Worm (Caenorhabditis elegans): ENCODE data around the gene kcnl-4.

DNA sequence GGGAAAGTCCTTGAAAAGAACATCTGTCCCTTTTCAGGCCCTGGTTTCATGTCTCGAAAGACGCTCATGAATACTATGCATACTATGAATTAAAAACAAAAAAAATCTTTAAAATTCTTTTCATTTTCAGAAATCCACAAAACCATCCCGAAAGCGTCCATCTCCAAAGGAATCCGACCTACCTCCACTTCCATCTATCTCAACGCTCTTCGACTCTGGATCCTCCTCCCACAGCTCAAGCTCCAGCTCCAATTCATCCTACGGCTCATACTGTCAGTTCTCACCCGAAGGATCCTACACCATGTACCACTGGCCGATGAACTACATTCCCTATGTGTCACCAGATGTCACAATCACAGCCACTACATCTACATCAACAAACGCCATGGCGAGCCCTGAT, 22.4 kb upstream of the kcnl-4 start:
- TF ChIP-seq unc-62 (GFP tag; optimal IDR thresholded peaks at IDR 0.05) (no peak), attf-6 (GFP tag; IDR thresholded peaks at IDR 0.05) (no peak), T26A5.8 (tag; optimal IDR thresholded peaks at IDR 0.05) (no peak), nfya-1 (tag; optimal IDR thresholded peaks at IDR 0.05; ENCODE audit: borderline replicate concordance, insufficient read depth) (no peak), lsy-27 (tag; optimal IDR thresholded peaks at IDR 0.05; ENCODE audit: borderline replicate concordance, insufficient read depth) (no peak), ama-1 (optimal IDR thresholded peaks at IDR 0.05) (no peak), ama-1 (GFP tag; optimal IDR thresholded peaks at IDR 0.05) (no peak), tlf-1 (GFP tag; optimal IDR thresholded peaks at IDR 0.05) (no peak), mxl-1 (tag; optimal IDR thresholded peaks at IDR 0.05) (no peak), rpc-1 (optimal IDR thresholded peaks at IDR 0.05) (no peak), rpc-1 (tag; optimal IDR thresholded peaks at IDR 0.05) (no peak)

Data from whole organism, young adult.